Fruit fly (Drosophila melanogaster): Measurements from ENCODE around the gene CG10428.

The CG10428 gene

dm6 chr2L:18946636-18947514 lies 1.8 kb upstream of the CG10428 start (continued):
- peak; percentile 68 to 92 for TF ChIP-seq bsh (GFP tag; optimal IDR thresholded peaks at IDR 0.05)
- no peak for TF ChIP-seq Fer3 (tag; optimal IDR thresholded peaks at IDR 0.05)
- TF ChIP-seq Spps (tag; optimal IDR thresholded peaks at IDR 0.05) = peak; percentile 2
- peak; percentile 26 for TF ChIP-seq PHDP (tag; optimal IDR thresholded peaks at IDR 0.05)
- TF ChIP-seq lola (GFP tag; optimal IDR thresholded peaks at IDR 0.05) = peak in 1 of 3 experiments; percentile 68
- peak; percentile 78 for TF ChIP-seq gem (tag; optimal IDR thresholded peaks at IDR 0.05)
- no peak for TF ChIP-seq CG1602 (GFP tag; optimal IDR thresholded peaks at IDR 0.05)
- TF ChIP-seq Sox100B (GFP tag; optimal IDR thresholded peaks at IDR 0.05) = peak; percentile 3
- no peak for TF ChIP-seq GATAe (GFP tag; conservative IDR thresholded peaks at IDR 0.05)
- TF ChIP-seq sqz (GFP tag; optimal IDR thresholded peaks at IDR 0.05) = peak; percentile 20
- no peak for TF ChIP-seq Antp (GFP tag; optimal IDR thresholded peaks at IDR 0.05)
- peak; percentile 45 for TF ChIP-seq Ets65A (GFP tag)
- TF ChIP-seq CG8290 (GFP tag; optimal IDR thresholded peaks at IDR 0.05) = no peak
- peak in 1 of 2 experiments; percentile 39 for TF ChIP-seq CG8290 (tag; optimal IDR thresholded peaks at IDR 0.05)
- TF ChIP-seq gcm (GFP tag; optimal IDR thresholded peaks at IDR 0.05) = peak; percentile 30
- peak; percentile 57 for TF ChIP-seq phol (tag; optimal IDR thresholded peaks at IDR 0.05)
- TF ChIP-seq CG33557 (GFP tag; optimal IDR thresholded peaks at IDR 0.05) = peak; percentile 32
- TF ChIP-seq CG10209 (GFP tag; optimal IDR thresholded peaks at IDR 0.05) = peak; percentile 15
- peak; percentile 58 for TF ChIP-seq lbe (GFP tag; optimal IDR thresholded peaks at IDR 0.05)
- no peak for TF ChIP-seq MESR4 (GFP tag; optimal IDR thresholded peaks at IDR 0.05)
- TF ChIP-seq dysf (GFP tag; IDR thresholded peaks at IDR 0.05) = 0 out of 3 replicates have a peak, but pooled peaks have one; percentile 20
- peak; percentile 52 for TF ChIP-seq CG9727 (GFP tag; optimal IDR thresholded peaks at IDR 0.05)
- peak; percentile 7 for TF ChIP-seq CG16815 (GFP tag; optimal IDR thresholded peaks at IDR 0.05)
- TF ChIP-seq CG10267 (tag; optimal IDR thresholded peaks at IDR 0.05) = peak; percentile 48
- no peak for TF ChIP-seq tin (GFP tag; optimal IDR thresholded peaks at IDR 0.05)
- peak; percentile 38 for TF ChIP-seq CG15601 (tag; optimal IDR thresholded peaks at IDR 0.05)
- TF ChIP-seq nom (GFP tag; optimal IDR thresholded peaks at IDR 0.05) = peak; percentile 78
- TF ChIP-seq CG31224 (GFP tag; IDR thresholded peaks at IDR 0.05) = peak; percentile 93
- no peak for TF ChIP-seq scrt (GFP tag; optimal IDR thresholded peaks at IDR 0.05)
- TF ChIP-seq CG8924 (tag; optimal IDR thresholded peaks at IDR 0.05) = peak; percentile 49
- no peak for TF ChIP-seq gcm2 (GFP tag; optimal IDR thresholded peaks at IDR 0.05)
- TF ChIP-seq corto (GFP tag; optimal IDR thresholded peaks at IDR 0.05) = peak; percentile 49
- TF ChIP-seq shn (GFP tag; optimal IDR thresholded peaks at IDR 0.05) = no peak
- TF ChIP-seq ken (GFP tag; IDR thresholded peaks at IDR 0.05) = 0 out of 3 replicates have a peak, but pooled peaks have one; percentile 33
- peak; percentile 37 for TF ChIP-seq Hr3 (GFP tag; optimal IDR thresholded peaks at IDR 0.05)
- TF ChIP-seq trem (tag; optimal IDR thresholded peaks at IDR 0.05) = peak; percentile 53
- TF ChIP-seq CG10979 (tag; optimal IDR thresholded peaks at IDR 0.05) = peak; percentile 70
- TF ChIP-seq CG13775 (GFP tag; optimal IDR thresholded peaks at IDR 0.05) = peak; percentile 41
- peak; percentile 37 for TF ChIP-seq tap (tag; optimal IDR thresholded peaks at IDR 0.05)
- TF ChIP-seq ATbp (GFP tag; optimal IDR thresholded peaks at IDR 0.05) = peak; percentile 2
- TF ChIP-seq fd96Cb (tag; optimal IDR thresholded peaks at IDR 0.05) = peak; percentile 25
- no peak for TF ChIP-seq CG5245 (GFP tag; optimal IDR thresholded peaks at IDR 0.05)
- no peak for TF ChIP-seq Gsc (GFP tag; IDR thresholded peaks at IDR 0.05)
- peak; percentile 77 for TF ChIP-seq CG17385 (GFP tag; optimal IDR thresholded peaks at IDR 0.05)
- no peak for TF ChIP-seq fd3F (GFP tag; optimal IDR thresholded peaks at IDR 0.05)
- peak; percentile 80 for TF ChIP-seq CG18262 (tag; optimal IDR thresholded peaks at IDR 0.05)
- TF ChIP-seq slbo (GFP tag; IDR thresholded peaks at IDR 0.05) = 0 out of 2 replicates have a peak, but pooled peaks have one; percentile 9
- TF ChIP-seq Ssrp (tag; optimal IDR thresholded peaks at IDR 0.05) = peak; percentile 9
